Fruit fly (Drosophila melanogaster) S2 (cell line): ENCODE results near the gene CG2211.

ENCODE experiments used
- CG8478 ChIP-seq: fragments of >200 bp; optimal IDR thresholded peaks from 2 replicates; lab custom pipeline; 2018
- CTCF ChIP-seq, 2 experiments: fragments of >200 bp; optimal IDR thresholded peaks; 2 replicates each; lab custom pipeline; 2018

DNA sequence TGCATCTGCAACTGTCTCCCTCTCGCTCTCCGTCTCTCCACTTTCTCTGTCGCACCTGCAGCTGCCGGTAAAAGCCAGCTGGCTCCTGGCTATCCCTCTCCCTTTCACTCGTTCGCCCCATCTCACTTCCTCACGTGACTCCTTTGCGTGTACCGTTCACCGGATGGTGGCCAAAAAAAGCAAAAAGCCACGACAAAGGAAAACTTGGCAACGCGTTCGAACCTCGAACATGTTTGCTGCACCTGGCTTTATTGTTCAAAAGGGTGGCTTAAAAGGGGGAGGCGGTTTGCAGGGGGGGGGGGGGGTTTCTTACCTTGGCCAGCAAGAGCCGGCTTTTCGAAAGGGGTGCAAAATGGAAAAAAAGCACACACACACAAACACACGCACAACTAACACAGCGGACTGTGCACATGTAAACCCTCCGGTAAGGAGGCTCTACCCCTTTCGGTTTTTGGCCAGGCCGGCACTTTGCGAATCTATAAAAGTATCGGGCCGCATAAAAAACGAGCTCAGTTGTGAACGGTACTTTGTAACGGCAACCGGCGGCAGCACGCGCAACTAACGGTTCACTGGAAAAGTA lies 35.0 kb upstream of the CG2211 start, which contains the start of gene ru:
- TF ChIP-seq CG8478, result no peak
- no peak for TF ChIP-seq CTCF (optimal IDR thresholded peaks at IDR 0.05; lab: Kevin White, UChicago)
